Fruit fly (Drosophila melanogaster) whole organism, wandering third instar larva: ENCODE results near the gene CG46309.
A peak's percentile ranks its signal among the peaks of the same experiment; 100 is the strongest.

Experiments
- CG32264 ChIP-seq: fragments of 200-800 bp; sonication (Bioruptor generic); optimal IDR thresholded peaks from 2 replicates; lab custom pipeline; 2016; ENCODE audit warnings: missing biosample characterization, missing genetic modification characterization
- CG9705 ChIP-seq: fragments of 200-800 bp; sonication (Bioruptor generic); optimal IDR thresholded peaks from 2 replicates; lab custom pipeline; 2018; ENCODE audit warnings: missing biosample characterization, mild to moderate bottlenecking, missing genetic modification characterization
- Dfd ChIP-seq: fragments of >200 bp; optimal IDR thresholded peaks from 2 replicates; lab custom pipeline; 2017; ENCODE audit warnings: missing biosample characterization, missing genetic modification characterization
- Dif ChIP-seq: fragments of 200-275, 200-300 bp; sonication (Bioruptor generic); optimal IDR thresholded peaks from 2 replicates; lab custom pipeline; 2018; ENCODE audit warnings: missing biosample characterization, missing genetic modification characterization; ENCODE audit not compliant: partially characterized antibody
- GATAd ChIP-seq: sonication (Bioruptor generic); optimal IDR thresholded peaks from 2 replicates; lab custom pipeline; 2016; ENCODE audit warnings: missing biosample characterization, missing genetic modification characterization
- HLH106 ChIP-seq: fragments of 200-800 bp; optimal IDR thresholded peaks from 3 replicates; lab custom pipeline; 2019; ENCODE audit warnings: missing biosample characterization, mild to moderate bottlenecking, missing genetic modification characterization, moderate library complexity
- Hr78 ChIP-seq: fragments of >200 bp; optimal IDR thresholded peaks from 2 replicates; lab custom pipeline; 2017; ENCODE audit warnings: missing biosample characterization, missing genetic modification characterization
- Hr83 ChIP-seq: fragments of 200-300 bp; sonication (Bioruptor generic); optimal IDR thresholded peaks from 2 replicates; lab custom pipeline; 2016; ENCODE audit warnings: missing biosample characterization, mild to moderate bottlenecking, missing genetic modification characterization, moderate library complexity; ENCODE audit not compliant: poor library complexity, severe bottlenecking
- Jra ChIP-seq: sonication (Bioruptor generic); optimal IDR thresholded peaks from 2 replicates; lab custom pipeline; 2016; ENCODE audit warnings: missing biosample characterization, missing genetic modification characterization
- Mio ChIP-seq: sonication (Bioruptor generic); optimal IDR thresholded peaks from 2 replicates; lab custom pipeline; 2016; ENCODE audit warnings: missing biosample characterization, missing genetic modification characterization
- Myc ChIP-seq: fragments of >200 bp; optimal IDR thresholded peaks from 2 replicates; lab custom pipeline; 2017
- N ChIP-seq: fragments of >200 bp; optimal IDR thresholded peaks from 2 replicates; lab custom pipeline; 2018; ENCODE audit warnings: missing biosample characterization, missing external identifiers, missing genetic modification characterization
- OdsH ChIP-seq: fragments of 200-800 bp; sonication (Bioruptor generic); optimal IDR thresholded peaks from 2 replicates; lab custom pipeline; 2016; ENCODE audit warnings: missing biosample characterization, mild to moderate bottlenecking, missing genetic modification characterization
- Rel ChIP-seq, 2 experiments: fragments of 200-800 bp; sonication (Bioruptor generic) in 1 of 2; optimal IDR thresholded peaks; 2 replicates in 1 of 2; 3 replicates in 1 of 2; lab custom pipeline; 2016 to 2019; ENCODE audit warnings: mild to moderate bottlenecking in 2 of 2, missing biosample characterization in 2 of 2, missing genetic modification characterization in 2 of 2, moderate library complexity in 1 of 2
- Sp1 ChIP-seq: fragments of 200-800 bp; sonication (Bioruptor generic); optimal IDR thresholded peaks from 3 replicates; lab custom pipeline; 2019; ENCODE audit warnings: missing biosample characterization, mild to moderate bottlenecking, missing genetic modification characterization, moderate library complexity
- Vsx2 ChIP-seq: fragments of 200-300, 225-300 bp; sonication (Bioruptor generic); optimal IDR thresholded peaks from 2 replicates; lab custom pipeline; 2018; ENCODE audit warnings: missing biosample characterization, missing genetic modification characterization; ENCODE audit not compliant: partially characterized antibody
- br ChIP-seq: fragments of 200-800 bp; sonication (Bioruptor generic); optimal IDR thresholded peaks from 2 replicates; lab custom pipeline; 2016; ENCODE audit warnings: missing biosample characterization, missing genetic modification characterization
- brk ChIP-seq: fragments of 200-800 bp; sonication (Bioruptor generic); optimal IDR thresholded peaks from 2 replicates; lab custom pipeline; 2016; ENCODE audit warnings: missing biosample characterization, mild to moderate bottlenecking, missing genetic modification characterization
- dmrt93B ChIP-seq: fragments of 200-800 bp; sonication (Bioruptor generic); optimal IDR thresholded peaks from 2 replicates; lab custom pipeline; 2018; ENCODE audit warnings: missing biosample characterization, mild to moderate bottlenecking, missing genetic modification characterization
- dsf ChIP-seq: sonication (Bioruptor generic); optimal IDR thresholded peaks from 2 replicates; lab custom pipeline; 2016; ENCODE audit warnings: missing biosample characterization, missing genetic modification characterization, borderline replicate concordance
- ey ChIP-seq: fragments of 200-800 bp; sonication (Bioruptor generic); optimal IDR thresholded peaks from 2 replicates; lab custom pipeline; 2016; ENCODE audit warnings: missing biosample characterization, missing genetic modification characterization
- fru ChIP-seq: fragments of 200-800 bp; sonication (Bioruptor generic); optimal IDR thresholded peaks from 3 replicates; lab custom pipeline; 2016; ENCODE audit warnings: missing biosample characterization, mild to moderate bottlenecking, missing genetic modification characterization
- h ChIP-seq: fragments of 200-800 bp; sonication (Bioruptor generic); optimal IDR thresholded peaks from 3 replicates; lab custom pipeline; 2016; ENCODE audit warnings: missing biosample characterization, mild to moderate bottlenecking, missing genetic modification characterization
- lola ChIP-seq: fragments of >200 bp; optimal IDR thresholded peaks from 2 replicates; lab custom pipeline; 2017; ENCODE audit warnings: missing biosample characterization, missing genetic modification characterization
- psq ChIP-seq: fragments of 200-800 bp; sonication (Bioruptor generic); optimal IDR thresholded peaks from 3 replicates; lab custom pipeline; 2017; ENCODE audit warnings: missing biosample characterization, mild to moderate bottlenecking, missing genetic modification characterization, moderate library complexity
- rgr ChIP-seq: fragments of 200-800 bp; sonication (Bioruptor generic); optimal IDR thresholded peaks from 3 replicates; lab custom pipeline; 2016; ENCODE audit warnings: missing biosample characterization, mild to moderate bottlenecking, missing genetic modification characterization
- sage ChIP-seq: fragments of 200-800 bp; sonication (Bioruptor generic); optimal IDR thresholded peaks from 2 replicates; lab custom pipeline; 2016; ENCODE audit warnings: missing biosample characterization, mild to moderate bottlenecking, missing genetic modification characterization
- sv ChIP-seq: fragments of 200-800 bp; sonication (Bioruptor generic); optimal IDR thresholded peaks from 3 replicates; lab custom pipeline; 2016; ENCODE audit warnings: missing biosample characterization, missing genetic modification characterization
- tai ChIP-seq: sonication (Bioruptor generic); optimal IDR thresholded peaks from 2 replicates; lab custom pipeline; 2016; ENCODE audit warnings: missing biosample characterization, missing genetic modification characterization
- usp ChIP-seq: fragments of >200 bp; optimal IDR thresholded peaks from 2 replicates; lab custom pipeline; 2017; ENCODE audit warnings: missing biosample characterization, missing genetic modification characterization

Gene CG46309

dm6 chr2L:16256118-16256435, 4.5 kb upstream of the CG46309 start:
- TF ChIP-seq lola (no peak), h (GFP tag; lab: Kevin White, UChicago) (no peak), tai (no peak), brk (GFP tag; lab: Kevin White, UChicago) (no peak), Sp1 (GFP tag; lab: Kevin White, UChicago) (no peak), usp (no peak), N (no peak), sage (GFP tag; lab: Kevin White, UChicago) (no peak), OdsH (GFP tag; lab: Kevin White, UChicago) (no peak), GATAd (GFP tag; lab: Kevin White, UChicago) (no peak), HLH106 (no peak), sv (GFP tag; lab: Kevin White, UChicago) (no peak), Hr83 (no peak), Dfd (GFP tag; lab: Kevin White, UChicago) (no peak), Jra (GFP tag; lab: Kevin White, UChicago) (no peak), br (no peak)

DNA sequence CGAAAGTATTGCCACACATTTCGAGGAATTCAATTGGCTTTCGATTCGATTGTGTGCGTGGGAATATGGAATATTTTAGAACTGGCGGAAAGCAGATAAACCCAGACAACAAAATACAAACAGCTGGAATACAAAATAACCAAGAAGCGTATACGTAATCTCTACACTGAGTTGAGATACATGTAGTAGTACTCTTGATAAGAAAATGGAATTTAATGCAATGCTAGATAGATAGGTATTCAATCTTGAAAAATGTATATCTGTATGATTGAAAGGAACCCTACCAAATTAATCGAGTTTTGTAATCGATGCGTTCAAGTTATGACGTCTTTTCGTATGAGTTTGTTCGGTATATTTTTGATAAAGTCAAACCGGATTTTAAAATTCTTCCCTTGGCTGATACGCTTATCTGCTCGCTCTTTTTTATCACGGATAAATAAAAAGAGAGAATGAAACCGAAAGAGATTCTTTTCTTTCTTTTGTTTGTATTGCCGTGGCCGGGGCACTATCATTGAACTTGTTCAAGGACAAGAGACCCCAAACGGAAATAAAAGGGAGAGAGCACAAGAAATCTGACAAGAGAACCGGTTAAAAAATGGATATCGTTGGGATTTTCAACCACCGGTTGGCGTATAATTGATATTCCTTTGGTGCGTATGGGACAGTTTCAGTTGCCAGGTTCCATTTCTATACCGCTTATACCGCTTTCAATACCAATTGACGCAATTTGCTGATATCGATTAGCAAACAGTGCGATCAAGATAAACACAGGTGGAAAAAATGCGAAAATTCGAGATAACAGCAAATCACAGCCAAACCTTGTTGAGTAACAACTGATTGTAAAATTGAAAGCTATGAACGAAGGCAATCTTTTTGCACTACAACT, 3.9 kb upstream of the CG46309 start:
- TF ChIP-seq Vsx2 (GFP tag; lab: Kevin White, UChicago) (no peak), dsf (GFP tag; lab: Kevin White, UChicago) (no peak), rgr (GFP tag; lab: Kevin White, UChicago) (no peak), Dif (GFP tag; lab: Kevin White, UChicago) (no peak), h (GFP tag; lab: Kevin White, UChicago) (peak; percentile 1), Hr83 (peak; percentile 50), Sp1 (GFP tag; lab: Kevin White, UChicago) (no peak), Jra (GFP tag; lab: Kevin White, UChicago) (no peak), Dfd (GFP tag; lab: Kevin White, UChicago) (no peak), sv (GFP tag; lab: Kevin White, UChicago) (no peak), sage (GFP tag; lab: Kevin White, UChicago) (no peak), OdsH (GFP tag; lab: Kevin White, UChicago) (peak; percentile 6), HLH106 (peak; percentile 2), CG9705 (GFP tag; lab: Kevin White, UChicago) (no peak), psq (GFP tag; lab: Kevin White, UChicago) (peak; percentile 53), dmrt93B (no peak), brk (GFP tag; lab: Kevin White, UChicago) (no peak), Hr78 (GFP tag; lab: Kevin White, UChicago) (no peak), tai (no peak)

DNA sequence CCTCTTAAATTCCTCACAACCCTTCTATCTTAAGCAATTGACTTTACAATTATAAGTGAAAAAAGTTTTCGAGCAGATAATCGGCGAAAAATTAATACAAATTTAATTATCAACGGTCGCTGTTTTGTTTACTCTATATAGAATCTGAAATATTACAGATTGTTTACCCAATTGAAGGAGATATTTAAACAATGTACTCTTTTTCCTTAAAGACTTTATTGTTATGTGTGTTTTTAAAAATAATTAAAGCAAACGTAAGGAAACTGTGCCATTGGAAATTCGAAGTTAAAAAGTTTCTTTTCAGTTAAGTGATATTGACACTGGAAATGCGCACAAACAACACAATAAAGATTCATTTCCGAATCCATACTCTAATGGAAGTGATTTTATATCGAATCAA, 9.9 kb downstream of the CG46309 start, which contains the start of gene CG42818:
TSS of gene CG42818 (plus strand) at position 301 of the 400 bp plus-strand sequence.
- TF ChIP-seq fru = no peak
- no peak for TF ChIP-seq Mio (GFP tag; lab: Kevin White, UChicago)
- TF ChIP-seq brk (GFP tag; lab: Kevin White, UChicago) = no peak
- TF ChIP-seq usp = no peak
- TF ChIP-seq Myc = no peak
- no peak for TF ChIP-seq dmrt93B
- TF ChIP-seq Dif (GFP tag; lab: Kevin White, UChicago) = no peak
- no peak for TF ChIP-seq ey (GFP tag; lab: Kevin White, UChicago)
- no peak for TF ChIP-seq CG9705 (GFP tag; lab: Kevin White, UChicago)
- TF ChIP-seq br = no peak
- TF ChIP-seq CG32264 (GFP tag; lab: Kevin White, UChicago) = no peak

DNA sequence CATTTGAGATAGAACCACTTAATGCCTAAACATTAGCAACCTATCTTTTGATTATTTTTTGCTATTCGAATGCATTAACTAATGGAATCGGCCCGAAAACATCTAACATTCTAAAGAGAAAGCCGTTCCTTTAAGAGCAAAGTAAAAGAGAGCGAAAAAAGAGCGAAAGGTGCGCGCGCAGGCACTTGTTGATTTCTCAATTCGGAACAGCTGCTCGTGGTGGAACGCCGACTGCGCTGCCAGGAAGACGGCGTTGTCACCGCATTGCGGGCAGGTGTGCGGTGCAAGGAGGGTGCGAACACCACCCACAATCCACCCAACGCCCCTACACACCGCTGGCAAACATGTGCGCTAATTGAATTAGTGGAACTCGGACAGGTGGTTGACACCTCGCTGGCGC, 16.8 kb downstream of the CG46309 start:
- TF ChIP-seq br = no peak
- TF ChIP-seq brk (GFP tag; lab: Kevin White, UChicago) = no peak
- no peak for TF ChIP-seq Vsx2 (GFP tag; lab: Kevin White, UChicago)
- TF ChIP-seq Rel (GFP tag; optimal IDR thresholded peaks at IDR 0.05; lab: Kevin White, UChicago) = no peak
- TF ChIP-seq Rel (tag; optimal IDR thresholded peaks at IDR 0.05; lab: Kevin White, UChicago) = no peak
- no peak for TF ChIP-seq fru
- TF ChIP-seq sv (GFP tag; lab: Kevin White, UChicago) = no peak
- TF ChIP-seq usp = no peak
- TF ChIP-seq Hr78 (GFP tag; lab: Kevin White, UChicago) = no peak
